Fruit fly (Drosophila melanogaster) whole organism, pupa: Measurements from ENCODE around the gene Kap3.

Source experiments
- CG10348 ChIP-seq: fragments of 200-800 bp; sonication (Bioruptor generic); IDR thresholded peaks from 2 replicates; pipeline ENCODE4 v1.3.6; 2022; ENCODE audit warnings: missing biosample characterization, missing genetic modification characterization
- CG12605 ChIP-seq: fragments of 200-800 bp; sonication (Bioruptor generic); IDR thresholded peaks from 2 replicates; pipeline ENCODE4 v1.3.6; 2022; ENCODE audit warnings: missing biosample characterization, missing genetic modification characterization
- CG13204 ChIP-seq: fragments of 200-800 bp; sonication (Bioruptor generic); optimal IDR thresholded peaks from 2 replicates; lab custom pipeline; 2018; ENCODE audit warnings: missing biosample characterization, mild to moderate bottlenecking, missing genetic modification characterization, moderate library complexity
- CG14655 ChIP-seq: fragments of 200-800 bp; sonication (Bioruptor generic); optimal IDR thresholded peaks from 3 replicates; lab custom pipeline; 2017; ENCODE audit warnings: mild to moderate bottlenecking, missing biosample characterization, missing genetic modification reagents, missing genetic modification characterization
- CG15710 ChIP-seq: fragments of 200-800 bp; sonication (Bioruptor generic); optimal IDR thresholded peaks from 2 replicates; lab custom pipeline; 2018; ENCODE audit warnings: missing biosample characterization, mild to moderate bottlenecking, missing genetic modification characterization, moderate library complexity
- CG17806 ChIP-seq: fragments of 200-800 bp; sonication (Bioruptor generic); optimal IDR thresholded peaks from 2 replicates; lab custom pipeline; 2018; ENCODE audit warnings: missing biosample characterization, mild to moderate bottlenecking, missing genetic modification characterization, moderate library complexity
- CG32121 ChIP-seq: fragments of 200-800 bp; sonication (Bioruptor generic); IDR thresholded peaks from 2 replicates; pipeline ENCODE4 v1.3.6; 2022; ENCODE audit warnings: missing biosample characterization, missing genetic modification characterization
- CG34367 ChIP-seq: fragments of 200-800 bp; sonication (Bioruptor generic); optimal IDR thresholded peaks from 2 replicates; lab custom pipeline; 2018; ENCODE audit warnings: missing biosample characterization, mild to moderate bottlenecking, missing genetic modification characterization
- CG4496 ChIP-seq: fragments of 200-800 bp; sonication (Bioruptor generic); IDR thresholded peaks from 3 replicates; pipeline ENCODE4 v1.3.6; 2022; ENCODE audit warnings: missing biosample characterization, missing genetic modification characterization
- CG8159 ChIP-seq: fragments of 200-800 bp; sonication (Bioruptor generic); optimal IDR thresholded peaks from 3 replicates; lab custom pipeline; 2018; ENCODE audit warnings: missing biosample characterization, mild to moderate bottlenecking, missing genetic modification characterization, moderate library complexity
- CG8301 ChIP-seq: fragments of 200-800 bp; sonication (Bioruptor generic); optimal IDR thresholded peaks from 2 replicates; lab custom pipeline; 2018; ENCODE audit warnings: missing biosample characterization, mild to moderate bottlenecking, missing genetic modification characterization
- CG9948 ChIP-seq: fragments of 200-800 bp; sonication (Bioruptor generic); optimal IDR thresholded peaks from 2 replicates; lab custom pipeline; 2018; ENCODE audit warnings: missing biosample characterization, mild to moderate bottlenecking, missing genetic modification characterization, moderate library complexity
- D1 ChIP-seq: fragments of 200-800 bp; sonication (Bioruptor generic); optimal IDR thresholded peaks from 2 replicates; lab custom pipeline; 2018; ENCODE audit warnings: missing biosample characterization, mild to moderate bottlenecking, missing genetic modification characterization, moderate library complexity
- EcR ChIP-seq: fragments of 200-800 bp; sonication (Bioruptor generic); optimal IDR thresholded peaks from 3 replicates; lab custom pipeline; 2019; ENCODE audit warnings: missing biosample characterization, missing genetic modification characterization, mild to moderate bottlenecking, moderate library complexity, missing genetic modification reagents
- Ets98B ChIP-seq: fragments of 200-800 bp; sonication (Bioruptor generic); IDR thresholded peaks from 2 replicates; pipeline ENCODE4 v1.3.6; 2022; ENCODE audit warnings: missing biosample characterization, missing genetic modification characterization
- Pif1A ChIP-seq: fragments of 200-800 bp; sonication (Bioruptor generic); optimal IDR thresholded peaks from 3 replicates; lab custom pipeline; 2016; ENCODE audit warnings: missing biosample characterization, missing genetic modification characterization
- Pif1B ChIP-seq: fragments of 200-800 bp; sonication (Bioruptor generic); optimal IDR thresholded peaks from 3 replicates; lab custom pipeline; 2016; ENCODE audit warnings: missing biosample characterization, missing genetic modification characterization
- Snoo ChIP-seq: fragments of 200-800 bp; sonication (Bioruptor generic); optimal IDR thresholded peaks from 3 replicates; lab custom pipeline; 2017; ENCODE audit warnings: missing biosample characterization, mild to moderate bottlenecking, missing genetic modification characterization, inconsistent platforms
- fd96Ca ChIP-seq: fragments of 200-800 bp; sonication (Bioruptor generic); IDR thresholded peaks from 3 replicates; pipeline ENCODE4 v1.3.6; 2022; ENCODE audit warnings: missing biosample characterization, missing genetic modification characterization
- rn ChIP-seq: fragments of 200-800 bp; sonication (Bioruptor generic); IDR thresholded peaks from 2 replicates; pipeline ENCODE4 v1.3.6; 2022; ENCODE audit warnings: missing biosample characterization, missing genetic modification characterization

Kap3 gene

DNA sequence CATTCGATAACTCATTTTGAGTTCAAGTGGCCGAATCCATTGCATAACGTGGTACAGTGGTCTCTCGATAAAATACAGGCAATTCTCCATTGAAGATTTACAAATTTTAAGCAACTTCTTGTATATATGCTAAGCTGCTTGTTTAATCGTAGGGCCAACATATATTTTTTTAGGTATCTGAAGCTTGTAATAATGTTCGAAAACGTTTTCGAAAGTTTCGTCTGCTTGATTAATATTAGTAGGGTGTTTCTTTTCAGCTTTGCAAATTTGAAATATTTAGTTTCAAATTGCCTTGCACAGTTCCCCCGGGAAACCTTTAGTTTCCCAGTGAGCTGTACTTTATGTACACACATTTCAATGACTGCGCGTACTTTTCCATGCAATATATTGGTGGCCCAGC is 39.9 kb upstream of the Kap3 start:
- TF ChIP-seq EcR (GFP tag; lab: Kevin White, UChicago) (no peak), CG4496 (GFP tag; lab: Robert Waterston, UW) (no peak)
- TF ChIP-seq, all 21 proteins: peak for 0

DNA sequence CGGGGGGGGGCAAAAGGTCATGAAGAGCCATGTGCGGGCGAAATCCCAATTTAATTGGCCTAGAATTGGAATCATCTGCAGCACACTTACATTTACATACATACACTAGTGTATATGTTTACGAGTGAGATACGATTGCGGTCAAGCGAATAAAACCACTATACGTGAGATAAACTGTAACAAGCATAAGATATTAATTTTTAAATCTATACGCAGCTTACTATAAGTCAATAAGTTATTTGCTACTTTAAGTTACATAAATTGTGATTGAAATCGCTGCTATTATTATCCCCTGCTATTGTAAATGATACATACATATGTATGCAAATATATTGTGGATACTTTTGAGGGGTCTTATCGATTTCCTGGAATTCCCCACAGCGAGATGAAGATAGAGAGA is 39.3 kb upstream of the Kap3 start:
- TF ChIP-seq CG13204 (GFP tag; lab: Kevin White, UChicago), result no peak
- peak; percentile 27 for TF ChIP-seq CG34367 (tag; lab: Kevin White, UChicago)
- peak; percentile 2 for TF ChIP-seq Pif1B (GFP tag; lab: Kevin White, UChicago)
- peak; percentile 43 for TF ChIP-seq CG8159 (tag; lab: Kevin White, UChicago)
- TF ChIP-seq CG8301 (tag; lab: Kevin White, UChicago), result no peak
- TF ChIP-seq CG15710 (tag; lab: Kevin White, UChicago), result peak; percentile 20
- TF ChIP-seq CG9948 (tag; lab: Kevin White, UChicago), result peak; percentile 3

DNA sequence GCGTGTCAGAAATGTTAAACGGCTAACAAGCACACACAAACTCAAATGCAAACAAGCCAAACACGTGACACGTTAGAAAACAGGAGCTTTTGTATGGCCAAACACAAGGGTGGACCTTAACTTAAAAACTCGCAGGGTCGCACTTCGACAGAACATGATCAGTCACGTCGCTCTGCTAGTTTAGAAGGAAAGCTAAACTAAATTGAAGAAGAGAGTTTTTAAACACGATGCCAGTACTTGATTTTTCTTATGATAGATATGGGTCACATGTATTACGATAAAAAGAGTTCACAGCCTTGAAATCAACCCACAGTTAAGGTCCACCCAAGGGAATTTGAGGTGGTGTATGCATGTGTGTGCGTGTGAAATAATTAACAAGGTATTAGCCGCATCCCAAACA is 38.5 kb upstream of the Kap3 start:
- TF ChIP-seq CG17806 (tag; lab: Kevin White, UChicago) (no peak), CG8159 (tag; lab: Kevin White, UChicago) (peak; percentile 69), EcR (GFP tag; lab: Kevin White, UChicago) (no peak), Snoo (tag; lab: Kevin White, UChicago) (no peak), CG15710 (tag; lab: Kevin White, UChicago) (no peak), Pif1A (peak; percentile 7), CG4496 (GFP tag; lab: Robert Waterston, UW) (no peak), CG14655 (peak; percentile 16), CG9948 (tag; lab: Kevin White, UChicago) (peak; percentile 2)
- TF ChIP-seq, all 21 proteins: peak for 4

DNA sequence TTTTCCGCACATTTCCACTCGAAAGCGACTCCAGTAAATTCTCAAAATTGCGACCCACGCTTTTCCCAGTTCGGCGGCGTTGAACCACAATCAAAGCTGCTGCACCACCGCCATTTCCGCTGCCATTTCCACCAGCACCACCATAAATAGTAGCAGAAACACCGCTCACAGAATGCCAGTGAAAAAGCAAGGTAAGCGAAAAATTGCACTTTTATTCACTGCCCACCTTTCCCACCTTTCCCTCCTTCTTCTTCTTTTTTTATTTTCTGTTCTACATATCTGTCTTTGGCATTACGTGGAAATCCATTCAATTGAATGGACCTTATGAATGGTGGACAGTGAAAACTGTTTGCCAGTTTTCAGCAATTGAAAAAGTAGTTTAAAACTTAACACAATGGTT is 34.4 kb upstream of the Kap3 start:
- no peak for TF ChIP-seq Pif1A
- TF ChIP-seq CG12605 (GFP tag; lab: Robert Waterston, UW), result no peak
- no peak for TF ChIP-seq CG15710 (tag; lab: Kevin White, UChicago)
- TF ChIP-seq Snoo (tag; lab: Kevin White, UChicago), result no peak
- TF ChIP-seq Ets98B (GFP tag; lab: Robert Waterston, UW), result no peak
- TF ChIP-seq CG8301 (tag; lab: Kevin White, UChicago), result no peak
- no peak for TF ChIP-seq CG9948 (tag; lab: Kevin White, UChicago)
- TF ChIP-seq CG17806 (tag; lab: Kevin White, UChicago), result no peak
- TF ChIP-seq CG34367 (tag; lab: Kevin White, UChicago), result no peak
- TF ChIP-seq Pif1B (GFP tag; lab: Kevin White, UChicago), result no peak
- TF ChIP-seq fd96Ca (GFP tag; lab: Robert Waterston, UW), result no peak
- no peak for TF ChIP-seq CG10348 (GFP tag; lab: Robert Waterston, UW)

DNA sequence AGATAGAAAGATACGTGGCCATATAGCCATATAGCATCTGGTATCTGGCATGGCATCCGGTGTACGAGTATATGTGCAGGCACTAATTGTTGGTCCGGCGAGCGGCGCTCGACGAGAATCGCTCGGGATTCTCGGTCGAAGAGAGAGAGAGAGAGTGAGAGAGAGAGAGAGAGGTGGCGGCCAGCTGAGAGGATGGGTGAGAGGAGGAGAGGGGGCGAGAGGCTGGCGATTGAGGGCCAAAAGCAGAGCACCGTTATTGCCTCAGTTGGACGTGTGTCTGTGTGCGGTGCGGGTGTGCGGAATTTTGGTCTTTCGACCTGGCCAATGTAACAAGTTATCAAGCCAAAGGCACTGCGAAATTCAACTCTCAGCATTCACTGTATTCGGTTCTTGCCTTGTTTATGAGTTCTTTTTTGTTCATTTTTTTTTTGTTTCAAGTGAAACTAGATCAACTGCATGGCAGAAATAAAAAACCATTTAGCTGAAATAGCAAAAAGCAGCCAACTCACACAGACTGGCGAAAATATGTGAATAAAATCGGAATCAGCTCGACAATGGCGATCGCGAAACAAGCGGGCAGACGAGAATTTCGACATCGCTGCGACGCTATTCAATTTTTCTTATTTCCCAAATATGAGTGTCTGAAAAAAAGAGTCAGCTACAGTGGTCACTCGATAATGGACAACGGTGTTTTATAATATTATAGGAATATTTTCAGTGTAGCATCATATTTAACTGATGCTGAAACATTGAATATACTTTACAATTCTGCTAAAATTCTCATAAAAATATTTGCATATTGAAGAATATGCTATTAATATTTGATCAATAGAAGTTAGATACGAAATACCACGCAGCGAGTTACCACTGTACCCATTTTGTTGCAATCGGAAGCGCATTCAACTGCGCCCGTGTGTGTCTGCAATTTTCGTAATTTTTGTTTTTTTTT is 33.2 kb upstream of the Kap3 start:
- TF ChIP-seq Ets98B (GFP tag; lab: Robert Waterston, UW), result peak; percentile 7
- TF ChIP-seq CG4496 (GFP tag; lab: Robert Waterston, UW), result peak; percentile 39; the same call in 1 of the 3 replicates
- no peak for TF ChIP-seq Snoo (tag; lab: Kevin White, UChicago)
- peak; percentile 41; the same call in 1 of the 2 replicates for TF ChIP-seq CG32121 (GFP tag; lab: Robert Waterston, UW)
- TF ChIP-seq CG12605 (GFP tag; lab: Robert Waterston, UW), result 0 out of 2 replicates have a peak, but pooled peaks have one; percentile 13
- TF ChIP-seq fd96Ca (GFP tag; lab: Robert Waterston, UW), result 0 out of 3 replicates have a peak, but pooled peaks have one; percentile 17
- no peak for TF ChIP-seq Pif1A
- TF ChIP-seq, all 21 proteins: peak for 5

- no peak for TF ChIP-seq CG10348 (GFP tag; lab: Robert Waterston, UW)
- TF ChIP-seq CG32121 (GFP tag; lab: Robert Waterston, UW), result no peak
- no peak for TF ChIP-seq CG13204 (GFP tag; lab: Kevin White, UChicago)
- no peak for TF ChIP-seq fd96Ca (GFP tag; lab: Robert Waterston, UW)
- TF ChIP-seq Ets98B (GFP tag; lab: Robert Waterston, UW), result no peak
- TF ChIP-seq CG12605 (GFP tag; lab: Robert Waterston, UW), result no peak
- TF ChIP-seq D1 (tag; lab: Kevin White, UChicago), result no peak
- no peak for TF ChIP-seq EcR (GFP tag; lab: Kevin White, UChicago)
- no peak for TF ChIP-seq Pif1A
- no peak for TF ChIP-seq CG34367 (tag; lab: Kevin White, UChicago)
- TF ChIP-seq rn (GFP tag; lab: Robert Waterston, UW), result no peak
- no peak for TF ChIP-seq CG4496 (GFP tag; lab: Robert Waterston, UW)
- TF ChIP-seq Snoo (tag; lab: Kevin White, UChicago), result no peak
- TF ChIP-seq CG9948 (tag; lab: Kevin White, UChicago), result no peak
- TF ChIP-seq CG15710 (tag; lab: Kevin White, UChicago), result no peak
- no peak for TF ChIP-seq Pif1B (GFP tag; lab: Kevin White, UChicago)
- TF ChIP-seq CG14655, result no peak
- TF ChIP-seq CG17806 (tag; lab: Kevin White, UChicago), result no peak
- no peak for TF ChIP-seq CG8159 (tag; lab: Kevin White, UChicago)
- TF ChIP-seq CG8301 (tag; lab: Kevin White, UChicago), result no peak
These were observed 31.7 kb upstream of the Kap3 start for dm6 chrX:11371613-11372012.
